Worm (Caenorhabditis elegans): ENCODE measurements around the gene F52H3.6.

ce11 chrII:10056545-10057038 is 28.4 kb upstream of the F52H3.6 start, which contains the start of gene C18D1.2:
- TF ChIP-seq him-1 (tag; optimal IDR thresholded peaks at IDR 0.05) (no peak), dao-5 (tag; optimal IDR thresholded peaks at IDR 0.05) (no peak), W03F9.2 (tag; optimal IDR thresholded peaks at IDR 0.05) (no peak)
